Worm (Caenorhabditis elegans) whole organism, L1 larva: ENCODE results near the gene col-184.

Source experiments
- C04F5.9 ChIP-seq: sonication (generic microtip); optimal IDR thresholded peaks from 2 replicates; lab custom pipeline; 2016; ENCODE audit warnings: missing genetic modification characterization, missing compliant biosample characterization
- C16A3.4 ChIP-seq: fragments of 150-350 bp; optimal IDR thresholded peaks from 2 replicates; lab custom pipeline; 2014; ENCODE audit warnings: missing biosample characterization, missing genetic modification characterization
- C34B4.2 ChIP-seq: sonication (generic microtip); optimal IDR thresholded peaks from 2 replicates; lab custom pipeline; 2017; ENCODE audit warnings: mild to moderate bottlenecking, missing genetic modification characterization, missing compliant biosample characterization
- Y116A8C.19 ChIP-seq: sonication (generic microtip); optimal IDR thresholded peaks from 2 replicates; lab custom pipeline; 2016; ENCODE audit warnings: missing compliant biosample characterization, missing genetic modification characterization, borderline replicate concordance
- aly-2 ChIP-seq: fragments of 150-350 bp; optimal IDR thresholded peaks from 2 replicates; lab custom pipeline; 2014; ENCODE audit warnings: missing biosample characterization, missing genetic modification characterization
- ama-1 ChIP-seq: fragments of 150-350 bp; optimal IDR thresholded peaks from 2 replicates; lab custom pipeline; 2014
- ceh-8 ChIP-seq: fragments of 200-800 bp; sonication (Bioruptor generic); optimal IDR thresholded peaks from 2 replicates; lab custom pipeline; 2018; ENCODE audit warnings: mild to moderate bottlenecking, missing genetic modification characterization, moderate library complexity, missing compliant biosample characterization
- ceh-82 ChIP-seq, 3 experiments: fragments of 150-350 bp in 1 of 3; sonication (generic microtip) in 2 of 3; optimal IDR thresholded peaks; 2 replicates each; lab custom pipeline; 2014 to 2017; ENCODE audit warnings: missing biosample characterization in 3 of 3, missing genetic modification characterization in 3 of 3
- ceh-90 ChIP-seq: sonication (generic microtip); optimal IDR thresholded peaks from 2 replicates; lab custom pipeline; 2016; ENCODE audit warnings: missing genetic modification characterization, missing compliant biosample characterization
- ces-1 ChIP-seq: fragments of 150-350 bp; optimal IDR thresholded peaks from 2 replicates; lab custom pipeline; 2014; ENCODE audit warnings: missing biosample characterization, missing genetic modification reagents, missing genetic modification characterization
- dsc-1 ChIP-seq: sonication (generic microtip); optimal IDR thresholded peaks from 2 replicates; lab custom pipeline; 2016; ENCODE audit warnings: mild to moderate bottlenecking, missing genetic modification characterization, missing compliant biosample characterization
- efl-1 ChIP-seq, 4 experiments: fragments of 150-350 bp; optimal IDR thresholded peaks in 3 of 4; peaks in 1 of 4; 1 replicate in 1 of 4; 2 replicates in 3 of 4; lab custom pipeline; 2014; ENCODE audit warnings: missing biosample characterization in 2 of 4, missing genetic modification characterization in 2 of 4, missing genetic modification reagents in 2 of 4
- egl-13 ChIP-seq: sonication (generic microtip); optimal IDR thresholded peaks from 2 replicates; lab custom pipeline; 2016; ENCODE audit warnings: missing genotype, missing genetic modification reagents, missing genetic modification characterization, missing compliant biosample characterization
- egl-27 ChIP-seq, 2 experiments: fragments of 150-350 bp in 1 of 2; sonication (generic microtip); optimal IDR thresholded peaks; 3 replicates each; lab custom pipeline; 2017 to 2018; ENCODE audit warnings: missing biosample characterization in 2 of 2, missing genetic modification characterization in 2 of 2, missing genetic modification reagents in 2 of 2
- elt-2 ChIP-seq: sonication (generic microtip); optimal IDR thresholded peaks from 2 replicates; lab custom pipeline; 2016; ENCODE audit warnings: missing genetic modification characterization, mild to moderate bottlenecking, inconsistent platforms, missing compliant biosample characterization, missing genetic modification reagents
- elt-3 ChIP-seq, 6 experiments: fragments of 150-350 bp in 1 of 6; sonication (generic microtip); optimal IDR thresholded peaks; 2 replicates each; lab custom pipeline; 2017 to 2018; ENCODE audit warnings: missing biosample characterization in 6 of 6, missing genetic modification characterization in 6 of 6, inconsistent platforms in 1 of 6
- fkh-4 ChIP-seq: sonication (generic microtip); optimal IDR thresholded peaks from 2 replicates; lab custom pipeline; 2016; ENCODE audit warnings: missing compliant biosample characterization, missing genetic modification characterization, borderline replicate concordance
- grh-1 ChIP-seq: fragments of 200-800 bp; sonication (Bioruptor generic); IDR thresholded peaks from 2 replicates; pipeline ENCODE4 v1.3.6; 2022; ENCODE audit warnings: missing genetic modification reagents, missing genetic modification characterization, missing compliant biosample characterization
- hlh-17 ChIP-seq: fragments of 200-800 bp; sonication (Bioruptor generic); optimal IDR thresholded peaks from 2 replicates; lab custom pipeline; 2018; ENCODE audit warnings: missing genetic modification characterization, mild to moderate bottlenecking, missing compliant biosample characterization, moderate library complexity, borderline replicate concordance
- hlh-4 ChIP-seq: sonication (generic microtip); optimal IDR thresholded peaks from 2 replicates; lab custom pipeline; 2016; ENCODE audit warnings: mild to moderate bottlenecking, missing genetic modification characterization, missing compliant biosample characterization
- hpl-2 ChIP-seq: fragments of 150-350 bp; optimal IDR thresholded peaks from 2 replicates; lab custom pipeline; 2014; ENCODE audit warnings: missing biosample characterization, missing genetic modification reagents, missing genetic modification characterization
- irx-1 ChIP-seq: sonication (generic microtip); optimal IDR thresholded peaks from 2 replicates; lab custom pipeline; 2016; ENCODE audit warnings: missing genetic modification characterization, missing compliant biosample characterization
- jun-1 ChIP-seq: fragments of 150-350 bp; optimal IDR thresholded peaks from 2 replicates; lab custom pipeline; 2014; ENCODE audit warnings: missing biosample characterization, missing genetic modification reagents, missing genetic modification characterization
- lin-14 ChIP-seq: fragments of 200-800 bp; sonication (Bioruptor generic); optimal IDR thresholded peaks from 2 replicates; lab custom pipeline; 2018; ENCODE audit warnings: mild to moderate bottlenecking, missing genetic modification characterization, moderate library complexity, missing compliant biosample characterization
- lin-15B ChIP-seq: fragments of 150-350 bp; sonication (generic microtip); optimal IDR thresholded peaks from 3 replicates; lab custom pipeline; 2014; ENCODE audit warnings: missing biosample characterization, missing genetic modification characterization
- lin-39 ChIP-seq: fragments of 150-350 bp; optimal IDR thresholded peaks from 2 replicates; lab custom pipeline; 2014; ENCODE audit warnings: missing biosample characterization, missing genetic modification reagents, missing genetic modification characterization
- lir-3 ChIP-seq: sonication (generic microtip); optimal IDR thresholded peaks from 2 replicates; lab custom pipeline; 2016; ENCODE audit warnings: mild to moderate bottlenecking, missing genetic modification characterization, moderate library complexity, missing compliant biosample characterization; ENCODE audit not compliant: poor library complexity
- mdl-1 ChIP-seq, 2 experiments: fragments of 150-350 bp; optimal IDR thresholded peaks; 2 replicates each; lab custom pipeline; 2014 to 2017; ENCODE audit warnings: missing biosample characterization in 2 of 2, missing genetic modification characterization in 2 of 2, inconsistent platforms in 1 of 2
- nhr-11 ChIP-seq: fragments of 150-350 bp; optimal IDR thresholded peaks from 2 replicates; lab custom pipeline; 2014; ENCODE audit warnings: missing biosample characterization, missing genetic modification characterization
- nhr-19 ChIP-seq: fragments of 200-800 bp; sonication (Bioruptor generic); conservative IDR thresholded peaks from 2 replicates; pipeline ENCODE4 v1.3.6; 2022; ENCODE audit warnings: missing genetic modification characterization, missing compliant biosample characterization
- nhr-237 ChIP-seq: fragments of 150-350 bp; optimal IDR thresholded peaks from 2 replicates; lab custom pipeline; 2014; ENCODE audit warnings: missing biosample characterization, missing genetic modification characterization
- nhr-47 ChIP-seq: sonication (generic microtip); optimal IDR thresholded peaks from 2 replicates; lab custom pipeline; 2016; ENCODE audit warnings: mild to moderate bottlenecking, missing genetic modification characterization, moderate library complexity, missing compliant biosample characterization
- nhr-71 ChIP-seq: sonication (generic microtip); optimal IDR thresholded peaks from 2 replicates; lab custom pipeline; 2016; ENCODE audit warnings: mild to moderate bottlenecking, missing genetic modification characterization, moderate library complexity, missing compliant biosample characterization
- nhr-77 ChIP-seq: fragments of 150-350 bp; optimal IDR thresholded peaks from 2 replicates; lab custom pipeline; 2014; ENCODE audit warnings: missing biosample characterization, missing genetic modification characterization
- nhr-85 ChIP-seq: sonication (generic microtip); peaks from one replicate; lab custom pipeline; 2016; ENCODE audit warnings: missing genetic modification characterization, inconsistent platforms, missing compliant biosample characterization
- nhr-90 ChIP-seq: sonication (generic microtip); optimal IDR thresholded peaks from 2 replicates; lab custom pipeline; 2016; ENCODE audit warnings: mild to moderate bottlenecking, missing genetic modification characterization, missing compliant biosample characterization; ENCODE audit not compliant: poor library complexity
- pag-3 ChIP-seq: sonication (generic microtip); optimal IDR thresholded peaks from 2 replicates; lab custom pipeline; 2017; ENCODE audit warnings: missing genetic modification characterization, mild to moderate bottlenecking, missing compliant biosample characterization, antibody characterized with exemption, borderline replicate concordance; ENCODE audit not compliant: insufficient read depth
- rnt-1 ChIP-seq: sonication (generic microtip); optimal IDR thresholded peaks from 2 replicates; lab custom pipeline; 2016; ENCODE audit warnings: mild to moderate bottlenecking, missing genetic modification characterization, moderate library complexity, missing compliant biosample characterization
- skn-1 ChIP-seq: fragments of 150-350 bp; optimal IDR thresholded peaks from 2 replicates; lab custom pipeline; 2014; ENCODE audit warnings: missing biosample characterization, missing genetic modification characterization
- snu-23 ChIP-seq: sonication (generic microtip); optimal IDR thresholded peaks from 2 replicates; lab custom pipeline; 2016; ENCODE audit warnings: missing genetic modification characterization, missing compliant biosample characterization
- sox-4 ChIP-seq: sonication (generic microtip); optimal IDR thresholded peaks from 2 replicates; lab custom pipeline; 2016; ENCODE audit warnings: missing genetic modification characterization, missing compliant biosample characterization
- sptf-1 ChIP-seq: fragments of 150-350 bp; optimal IDR thresholded peaks from 2 replicates; lab custom pipeline; 2014; ENCODE audit warnings: missing biosample characterization, missing genetic modification characterization
- sup-37 ChIP-seq: fragments of 200-800 bp; sonication (Bioruptor generic); optimal IDR thresholded peaks from 2 replicates; lab custom pipeline; 2018; ENCODE audit warnings: mild to moderate bottlenecking, missing genetic modification characterization, missing compliant biosample characterization
- tlp-1 ChIP-seq: fragments of 150-350 bp; optimal IDR thresholded peaks from 2 replicates; lab custom pipeline; 2014; ENCODE audit warnings: missing biosample characterization, missing genetic modification characterization
- unc-130 ChIP-seq: fragments of 150-350 bp; optimal IDR thresholded peaks from 2 replicates; lab custom pipeline; 2017; ENCODE audit warnings: missing biosample characterization, missing genetic modification characterization, inconsistent platforms
- unc-30 ChIP-seq: sonication (generic microtip); optimal IDR thresholded peaks from 2 replicates; lab custom pipeline; 2017; ENCODE audit warnings: missing biosample characterization, missing genetic modification characterization
- unc-62 ChIP-seq: fragments of 150-350 bp; optimal IDR thresholded peaks from 2 replicates; lab custom pipeline; 2014; ENCODE audit warnings: missing biosample characterization, missing genetic modification reagents, missing genetic modification characterization
- unc-98 ChIP-seq: fragments of 200-800 bp; sonication (Bioruptor generic); IDR thresholded peaks from 2 replicates; pipeline ENCODE4 v1.3.6; 2022; ENCODE audit warnings: missing genetic modification characterization, missing compliant biosample characterization
- vab-15 ChIP-seq: sonication (generic microtip); optimal IDR thresholded peaks from 2 replicates; lab custom pipeline; 2017; ENCODE audit warnings: missing genotype, mild to moderate bottlenecking, missing genetic modification characterization, missing compliant biosample characterization
- zag-1 ChIP-seq: fragments of 150-350 bp; optimal IDR thresholded peaks from 2 replicates; lab custom pipeline; 2014; ENCODE audit warnings: missing biosample characterization, missing genetic modification characterization
- ztf-11 ChIP-seq, 2 experiments: sonication (generic microtip); optimal IDR thresholded peaks; 2 replicates each; lab custom pipeline; 2016 to 2017; ENCODE audit warnings: missing genetic modification characterization in 2 of 2, missing biosample characterization in 1 of 2, missing compliant biosample characterization in 1 of 2
- ztf-4 ChIP-seq: fragments of 150-350 bp; optimal IDR thresholded peaks from 2 replicates; lab custom pipeline; 2014; ENCODE audit warnings: missing biosample characterization, missing genetic modification characterization

The col-184 gene

DNA sequence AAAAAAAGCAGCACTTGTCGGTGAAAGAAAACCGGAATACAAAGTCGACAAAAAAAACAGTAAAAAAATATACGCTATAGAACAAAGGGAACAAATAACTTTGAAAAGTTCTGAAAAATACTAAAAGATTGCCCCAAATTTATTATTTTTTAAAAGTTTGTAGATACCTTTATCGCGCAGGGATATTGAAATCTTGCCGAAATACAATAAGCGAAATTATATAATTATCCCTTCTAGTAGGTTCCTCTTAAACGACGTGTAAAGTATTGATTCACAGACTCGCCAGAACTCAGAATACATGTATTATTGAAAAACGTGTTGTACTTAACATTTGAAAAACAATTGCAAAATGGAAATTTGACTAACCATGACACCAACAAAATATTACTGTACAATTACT, 45.1 kb downstream of the col-184 start (continued):
- TF ChIP-seq ztf-4 (peak; percentile 90), elt-3 (tag; optimal IDR thresholded peaks at IDR 0.05; lab: Kevin White, UChicago) (peak in 3 of 6 experiments; percentile 13 to 95 (median 70)), rnt-1 (tag; lab: Kevin White, UChicago) (peak; percentile 24), hlh-17 (no peak), lin-15B (peak; percentile 30), nhr-11 (tag; lab: Kevin White, UChicago) (peak; percentile 95), ztf-11 (tag; optimal IDR thresholded peaks at IDR 0.05; lab: Kevin White, UChicago) (peak; percentile 47 to 69), aly-2 (tag; lab: Kevin White, UChicago) (peak; percentile 88), nhr-47 (tag; lab: Kevin White, UChicago) (peak; percentile 97), jun-1 (peak; percentile 93), ceh-90 (no peak), ceh-8 (peak; percentile 97), irx-1 (tag; lab: Kevin White, UChicago) (peak; percentile 95), C16A3.4 (peak; percentile 97), mdl-1 (tag; optimal IDR thresholded peaks at IDR 0.05; lab: Kevin White, UChicago) (peak in 1 of 2 experiments; percentile 27), unc-30 (tag; lab: Kevin White, UChicago) (no peak), lin-14 (GFP tag; lab: Kevin White, UChicago) (peak; percentile 88), Y116A8C.19 (tag; lab: Kevin White, UChicago) (no peak), nhr-85 (tag; lab: Kevin White, UChicago) (peak; percentile 93), hlh-4 (tag; lab: Kevin White, UChicago) (no peak), zag-1 (tag; lab: Kevin White, UChicago) (peak; percentile 59), unc-62 (no peak), unc-130 (no peak), ces-1 (GFP tag; lab: Kevin White, UChicago) (no peak), lir-3 (tag; lab: Kevin White, UChicago) (peak; percentile 81), C04F5.9 (tag; lab: Kevin White, UChicago) (peak; percentile 32), tlp-1 (tag; lab: Kevin White, UChicago) (no peak), egl-13 (tag; lab: Kevin White, UChicago) (peak; percentile 84), sox-4 (peak; percentile 97), fkh-4 (peak; percentile 72), C34B4.2 (tag; lab: Kevin White, UChicago) (no peak), ama-1 (lab: Kevin White, UChicago) (no peak), ceh-82 (tag; optimal IDR thresholded peaks at IDR 0.05; lab: Kevin White, UChicago) (peak; percentile 90 to 96 (median 94)), vab-15 (no peak), lin-39 (tag; lab: Kevin White, UChicago) (peak; percentile 96), nhr-237 (tag; lab: Kevin White, UChicago) (peak; percentile 79), skn-1 (tag; lab: Kevin White, UChicago) (peak; percentile 91), nhr-90 (peak; percentile 95), pag-3 (no peak), elt-2 (peak; percentile 79), hpl-2 (GFP tag; lab: Kevin White, UChicago) (peak; percentile 93), efl-1 (optimal IDR thresholded peaks at IDR 0.05; lab: Kevin White, UChicago) (peak; percentile 68 to 69), efl-1 (GFP tag; optimal IDR thresholded peaks at IDR 0.05 in 1 of 2; lab: Kevin White, UChicago) (peak; percentile 16 to 92), grh-1 (GFP tag; lab: Robert Waterston, UW) (peak; percentile 85), egl-27 (tag; optimal IDR thresholded peaks at IDR 0.05; lab: Kevin White, UChicago) (peak; percentile 12), sptf-1 (tag; lab: Kevin White, UChicago) (no peak), nhr-19 (peak; percentile 94), snu-23 (peak; percentile 97), unc-98 (GFP tag; lab: Robert Waterston, UW) (0 out of 2 replicates have a peak, but pooled peaks have one; percentile 51), sup-37 (GFP tag; lab: Kevin White, UChicago) (peak; percentile 35), nhr-71 (peak; percentile 93), nhr-77 (tag; lab: Kevin White, UChicago) (peak; percentile 87), dsc-1 (peak; percentile 98)
